Worm (Caenorhabditis elegans) whole organism, L2 larva: ENCODE measurements around the gene C02E7.6.

Experiments used
- ama-1 ChIP-seq: fragments of 150-350 bp; optimal IDR thresholded peaks from 2 replicates; lab custom pipeline; 2018; ENCODE audit warnings: inconsistent platforms
- lin-13 ChIP-seq: fragments of 150-350 bp; optimal IDR thresholded peaks from 2 replicates; lab custom pipeline; 2014; ENCODE audit warnings: missing biosample characterization, missing genetic modification reagents, missing genetic modification characterization
- nhr-11 ChIP-seq: fragments of 150-350 bp; optimal IDR thresholded peaks from 2 replicates; lab custom pipeline; 2014; ENCODE audit warnings: missing biosample characterization, missing genetic modification characterization
- nhr-23 ChIP-seq: fragments of 150-350 bp; optimal IDR thresholded peaks from 2 replicates; lab custom pipeline; 2014; ENCODE audit warnings: missing biosample characterization, missing genetic modification reagents, missing genetic modification characterization
- nhr-25 ChIP-seq: fragments of 150-350 bp; sonication (generic microtip); optimal IDR thresholded peaks from 3 replicates; lab custom pipeline; 2014; ENCODE audit warnings: missing biosample characterization, missing genetic modification characterization
- snpc-4 ChIP-seq: fragments of 150-350 bp; optimal IDR thresholded peaks from 2 replicates; lab custom pipeline; 2014; ENCODE audit warnings: missing biosample characterization, missing genetic modification characterization
- unc-62 ChIP-seq: fragments of 150-350 bp; optimal IDR thresholded peaks from 2 replicates; lab custom pipeline; 2014; ENCODE audit warnings: missing biosample characterization, missing genetic modification reagents, missing genetic modification characterization

- TF ChIP-seq nhr-11 (tag; lab: Kevin White, UChicago) = no peak
- no peak for TF ChIP-seq snpc-4 (tag; lab: Kevin White, UChicago)
- no peak for TF ChIP-seq unc-62 (GFP tag; lab: Kevin White, UChicago)
- TF ChIP-seq nhr-25 (tag; lab: Kevin White, UChicago) = no peak
- no peak for TF ChIP-seq nhr-23 (tag; lab: Kevin White, UChicago)
- TF ChIP-seq lin-13 = no peak
- TF ChIP-seq ama-1 = no peak
Observed at ce11 chrV:4926371-4926770, 7.4 kb downstream of the C02E7.6 start, which contains the start of gene srh-21.
